Worm (Caenorhabditis elegans) whole organism, L4 larva: ENCODE measurements around the gene msp-64.

ENCODE experiments used
- R02D3.7 ChIP-seq: fragments of 150-350 bp; sonication (generic microtip); optimal IDR thresholded peaks from 3 replicates; lab custom pipeline; 2014; ENCODE audit warnings: missing biosample characterization, missing genetic modification characterization
- T20F7.1 ChIP-seq: fragments of 200-800 bp; sonication (Bioruptor generic); optimal IDR thresholded peaks from 2 replicates; lab custom pipeline; 2018; ENCODE audit warnings: mild to moderate bottlenecking, missing genetic modification characterization, missing compliant biosample characterization
- T26A8.4 ChIP-seq: fragments of 200-800 bp; sonication (Bioruptor generic); IDR thresholded peaks from 2 replicates; pipeline ENCODE4 v1.3.6; 2022; ENCODE audit warnings: missing genetic modification characterization, missing compliant biosample characterization
- Y48G9A.11 ChIP-seq: fragments of 200-800 bp; sonication (Bioruptor generic); IDR thresholded peaks from 2 replicates; pipeline ENCODE4 v1.3.6; 2022; ENCODE audit warnings: missing genetic modification reagents, missing genetic modification characterization, missing compliant biosample characterization
- aha-1 ChIP-seq: fragments of 150-350 bp; peaks from one replicate; lab custom pipeline; 2014; ENCODE audit warnings: missing biosample characterization, missing genetic modification characterization
- ama-1 ChIP-seq: fragments of 150-350 bp; optimal IDR thresholded peaks from 2 replicates; lab custom pipeline; 2014; ENCODE audit warnings: inconsistent platforms, mixed read lengths
- ceh-32 ChIP-seq: sonication (generic microtip); optimal IDR thresholded peaks from 2 replicates; lab custom pipeline; 2016; ENCODE audit warnings: mild to moderate bottlenecking, missing genetic modification characterization, missing compliant biosample characterization; ENCODE audit not compliant: poor library complexity
- ceh-44 ChIP-seq: fragments of 200-800 bp; sonication (Bioruptor generic); IDR thresholded peaks from 2 replicates; pipeline ENCODE4 v1.3.6; 2022; ENCODE audit warnings: missing genetic modification reagents, missing genetic modification characterization, missing compliant biosample characterization
- cey-2 ChIP-seq: sonication (generic microtip); optimal IDR thresholded peaks from 3 replicates; lab custom pipeline; 2017; ENCODE audit warnings: missing genetic modification characterization, mild to moderate bottlenecking, missing compliant biosample characterization, antibody characterized with exemption, borderline replicate concordance; ENCODE audit not compliant: insufficient read depth
- daf-16 ChIP-seq, 3 experiments: sonication (generic microtip); optimal IDR thresholded peaks; 2 replicates each; lab custom pipeline; 2016 to 2017; ENCODE audit warnings: missing genetic modification characterization in 3 of 3, missing genetic modification reagents in 3 of 3, mild to moderate bottlenecking in 2 of 3, missing compliant biosample characterization in 2 of 3, missing biosample characterization in 1 of 3, moderate library complexity in 1 of 3
- dpl-1 ChIP-seq: fragments of 150-350 bp; optimal IDR thresholded peaks from 2 replicates; lab custom pipeline; 2014; ENCODE audit warnings: missing biosample characterization, missing genetic modification reagents, missing genetic modification characterization
- dve-1 ChIP-seq: sonication (generic microtip); optimal IDR thresholded peaks from 2 replicates; lab custom pipeline; 2017; ENCODE audit warnings: antibody characterized with exemption, mild to moderate bottlenecking, missing genetic modification characterization, missing compliant biosample characterization; ENCODE audit not compliant: insufficient read depth
- egl-27 ChIP-seq: sonication (generic microtip); optimal IDR thresholded peaks from 3 replicates; lab custom pipeline; 2017; ENCODE audit warnings: missing biosample characterization, missing genetic modification reagents, missing genetic modification characterization
- hif-1 ChIP-seq, 2 experiments: sonication (generic microtip); optimal IDR thresholded peaks; 2 replicates each; lab custom pipeline; 2016 to 2017; ENCODE audit warnings: missing compliant biosample characterization in 2 of 2, missing genetic modification characterization in 2 of 2, missing genetic modification reagents in 2 of 2, missing genotype in 2 of 2, mild to moderate bottlenecking in 1 of 2
- hlh-30 ChIP-seq: sonication (generic microtip); optimal IDR thresholded peaks from 2 replicates; lab custom pipeline; 2017; ENCODE audit warnings: antibody characterized with exemption, mild to moderate bottlenecking, missing genetic modification characterization, missing compliant biosample characterization; ENCODE audit not compliant: insufficient read depth
- lin-1 ChIP-seq: fragments of 200-800 bp; sonication (Bioruptor generic); IDR thresholded peaks from 2 replicates; pipeline ENCODE4 v1.3.6; 2022; ENCODE audit warnings: missing genetic modification reagents, missing genetic modification characterization, missing compliant biosample characterization
- lin-13 ChIP-seq: fragments of 150-350 bp; optimal IDR thresholded peaks from 2 replicates; lab custom pipeline; 2014; ENCODE audit warnings: missing biosample characterization, missing genetic modification reagents, missing genetic modification characterization
- lsy-2 ChIP-seq, 2 experiments: fragments of 150-350 bp in 1 of 2; sonication (generic microtip) in 1 of 2; optimal IDR thresholded peaks; 2 replicates each; lab custom pipeline; 2014 to 2017; ENCODE audit warnings: missing biosample characterization in 2 of 2, missing genetic modification characterization in 2 of 2
- mep-1 ChIP-seq: fragments of 150-350 bp; sonication (generic microtip); optimal IDR thresholded peaks from 3 replicates; lab custom pipeline; 2014; ENCODE audit warnings: missing biosample characterization, missing genetic modification characterization
- mes-2 ChIP-seq: sonication (generic microtip); optimal IDR thresholded peaks from 2 replicates; lab custom pipeline; 2016; ENCODE audit warnings: missing genotype, mild to moderate bottlenecking, missing genetic modification characterization, missing compliant biosample characterization; ENCODE audit not compliant: poor library complexity, severe bottlenecking
- nhr-11 ChIP-seq: fragments of 150-350 bp; optimal IDR thresholded peaks from 2 replicates; lab custom pipeline; 2014; ENCODE audit warnings: missing biosample characterization, missing genetic modification characterization
- nhr-41 ChIP-seq: fragments of 200-800 bp; sonication (Bioruptor generic); IDR thresholded peaks from 2 replicates; pipeline ENCODE4 v1.3.6; 2022; ENCODE audit warnings: missing genetic modification reagents, missing genetic modification characterization, missing compliant biosample characterization
- nhr-48 ChIP-seq: sonication (generic microtip); optimal IDR thresholded peaks from 2 replicates; lab custom pipeline; 2016; ENCODE audit warnings: mild to moderate bottlenecking, missing genetic modification characterization, missing compliant biosample characterization
- nhr-6 ChIP-seq: fragments of 150-350 bp; optimal IDR thresholded peaks from 2 replicates; lab custom pipeline; 2014; ENCODE audit warnings: missing biosample characterization, missing genetic modification characterization
- pha-4 ChIP-seq, 2 experiments: fragments of 150-350 bp in 1 of 2; fragments of 200-800 bp in 1 of 2; sonication (Bioruptor generic) in 1 of 2; IDR thresholded peaks in 1 of 2; optimal IDR thresholded peaks in 1 of 2; 2 replicates each; pipeline versions ENCODE4 v1.3.6 to Lab custom; 2014 to 2022; ENCODE audit warnings: missing genetic modification characterization in 2 of 2, missing genetic modification reagents in 2 of 2, missing biosample characterization in 1 of 2, missing compliant biosample characterization in 1 of 2
- tag-97 ChIP-seq: fragments of 200-800 bp; sonication (Bioruptor generic); IDR thresholded peaks from 2 replicates; pipeline ENCODE4 v1.3.6; 2022; ENCODE audit warnings: missing genetic modification characterization, missing compliant biosample characterization
- unc-130 ChIP-seq: sonication (generic microtip); optimal IDR thresholded peaks from 2 replicates; lab custom pipeline; 2016; ENCODE audit warnings: missing genetic modification reagents, missing genetic modification characterization, missing compliant biosample characterization
- unc-62 ChIP-seq, 3 experiments: fragments of 150-350 bp in 1 of 3; sonication (generic microtip); optimal IDR thresholded peaks in 2 of 3; peaks in 1 of 3; 1 replicate in 1 of 3; 2 replicates in 2 of 3; lab custom pipeline; 2014 to 2017; ENCODE audit warnings: missing biosample characterization in 3 of 3, missing genetic modification characterization in 3 of 3, missing genetic modification reagents in 3 of 3, missing genotype in 1 of 3
- vab-7 ChIP-seq: fragments of 200-800 bp; sonication (Bioruptor generic); IDR thresholded peaks from 2 replicates; pipeline ENCODE4 v1.3.6; 2022; ENCODE audit warnings: missing genetic modification reagents, missing genetic modification characterization, missing compliant biosample characterization
- zip-11 ChIP-seq: fragments of 200-800 bp; sonication (Bioruptor generic); IDR thresholded peaks from 2 replicates; pipeline ENCODE4 v1.3.6; 2022; ENCODE audit warnings: missing genetic modification characterization, missing compliant biosample characterization

Gene msp-64

DNA sequence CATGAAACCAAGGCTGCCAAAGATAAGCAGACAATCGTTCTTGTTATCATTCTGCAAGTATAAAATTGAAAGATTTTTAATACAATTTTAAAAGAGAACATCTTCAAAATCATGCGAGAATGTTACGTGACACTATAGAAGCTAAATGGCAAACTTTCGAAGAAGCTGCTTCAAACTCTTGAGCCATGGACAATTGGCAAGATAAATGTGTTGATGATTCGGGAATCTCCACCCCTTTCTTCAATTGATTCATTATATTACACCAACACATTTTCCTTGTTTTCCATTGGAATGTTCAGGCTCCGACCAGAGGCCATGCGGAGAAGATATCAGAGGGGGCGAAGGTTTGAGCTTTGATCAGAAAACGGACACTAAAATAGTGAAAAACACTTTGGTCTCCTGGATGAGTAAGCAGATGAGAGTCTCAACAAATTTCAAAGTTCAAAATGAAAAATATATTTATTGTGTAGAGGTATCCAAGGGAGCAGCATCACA, 31.0 kb upstream of the msp-64 start, which contains the start of gene lec-5:
lec-5 (minus strand) TSS at position 51 of the 495 bp plus-strand sequence.
- TF ChIP-seq lin-13 (GFP tag; lab: Kevin White, UChicago) = no peak
- no peak for TF ChIP-seq nhr-41
- peak in 1 of 2 experiments; percentile 94 for TF ChIP-seq daf-16 (GFP tag; optimal IDR thresholded peaks at IDR 0.05; lab: Kevin White, UChicago)
- TF ChIP-seq daf-16 (tag; optimal IDR thresholded peaks at IDR 0.05; lab: Kevin White, UChicago) = no peak
- TF ChIP-seq nhr-11 (tag; lab: Kevin White, UChicago) = peak; percentile 34
- no peak for TF ChIP-seq zip-11

DNA sequence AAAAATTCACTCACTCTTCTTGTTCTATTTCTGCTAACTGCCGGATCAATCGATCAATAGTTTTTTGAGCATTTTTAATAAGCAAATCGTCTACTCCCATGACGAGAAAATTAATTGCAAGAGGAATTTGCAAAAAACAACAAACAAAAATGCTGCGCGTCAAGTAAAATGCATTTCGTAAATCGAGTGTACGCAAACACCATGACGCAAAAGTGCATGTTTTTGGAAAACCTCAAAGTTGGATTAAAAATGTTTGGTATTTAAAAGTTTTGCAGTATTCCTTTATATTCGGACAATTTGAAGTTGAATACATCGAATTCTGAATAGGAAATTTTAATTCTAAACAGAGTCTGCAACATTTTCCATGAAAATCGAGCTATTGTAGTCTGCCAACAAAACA, 29.1 kb upstream of the msp-64 start, which contains the start of gene ZK1248.19:
ZK1248.19 (minus strand) TSS at position 188 of the 400 bp plus-strand sequence.
- TF ChIP-seq lin-1 = no peak
- no peak for TF ChIP-seq nhr-11 (tag; lab: Kevin White, UChicago)
- TF ChIP-seq dpl-1 (GFP tag; lab: Kevin White, UChicago) = peak; percentile 12
- TF ChIP-seq Y48G9A.11 (GFP tag; lab: Robert Waterston, UW) = no peak
- TF ChIP-seq R02D3.7 = peak; percentile 88
- TF ChIP-seq ama-1 (lab: Kevin White, UChicago) = no peak
- peak in 1 of 2 experiments; percentile 54 for TF ChIP-seq lsy-2 (tag; optimal IDR thresholded peaks at IDR 0.05; lab: Kevin White, UChicago)
- TF ChIP-seq mes-2 = peak; percentile 57
- TF ChIP-seq daf-16 (GFP tag; optimal IDR thresholded peaks at IDR 0.05; lab: Kevin White, UChicago) = no peak
- TF ChIP-seq daf-16 (tag; optimal IDR thresholded peaks at IDR 0.05; lab: Kevin White, UChicago) = peak; percentile 24
- no peak for TF ChIP-seq cey-2 (tag; lab: Kevin White, UChicago)

DNA sequence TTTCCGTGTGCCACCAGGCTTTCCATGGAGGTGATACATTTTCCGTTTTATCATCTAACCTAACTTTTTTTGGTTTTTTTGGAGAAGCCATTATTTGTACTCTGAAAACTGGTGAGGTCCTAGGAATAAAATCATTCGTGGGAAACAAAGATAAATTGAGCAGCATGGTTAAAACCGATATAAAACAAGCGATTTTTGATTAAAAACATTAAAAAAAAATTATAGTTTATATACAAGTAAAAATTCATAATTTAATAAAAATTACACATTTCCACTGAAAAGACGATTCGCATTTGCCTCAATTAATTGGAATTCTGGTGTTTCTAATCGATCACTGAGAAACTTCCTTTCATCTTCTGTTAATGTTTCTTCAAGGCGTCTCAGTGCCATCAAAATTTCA, 28.3 kb upstream of the msp-64 start, which contains the start of gene ZK1248.15:
ZK1248.15 (minus strand) TSS at position 101 of the 400 bp plus-strand sequence.
- TF ChIP-seq ceh-32 (tag; lab: Kevin White, UChicago) (no peak), R02D3.7 (no peak), nhr-48 (no peak), ceh-44 (GFP tag; lab: Robert Waterston, UW) (no peak), unc-62 (GFP tag; optimal IDR thresholded peaks at IDR 0.05 in 1 of 2; lab: Kevin White, UChicago) (peak in 1 of 2 experiments; percentile 86), unc-62 (tag; optimal IDR thresholded peaks at IDR 0.05; lab: Kevin White, UChicago) (no peak)

DNA sequence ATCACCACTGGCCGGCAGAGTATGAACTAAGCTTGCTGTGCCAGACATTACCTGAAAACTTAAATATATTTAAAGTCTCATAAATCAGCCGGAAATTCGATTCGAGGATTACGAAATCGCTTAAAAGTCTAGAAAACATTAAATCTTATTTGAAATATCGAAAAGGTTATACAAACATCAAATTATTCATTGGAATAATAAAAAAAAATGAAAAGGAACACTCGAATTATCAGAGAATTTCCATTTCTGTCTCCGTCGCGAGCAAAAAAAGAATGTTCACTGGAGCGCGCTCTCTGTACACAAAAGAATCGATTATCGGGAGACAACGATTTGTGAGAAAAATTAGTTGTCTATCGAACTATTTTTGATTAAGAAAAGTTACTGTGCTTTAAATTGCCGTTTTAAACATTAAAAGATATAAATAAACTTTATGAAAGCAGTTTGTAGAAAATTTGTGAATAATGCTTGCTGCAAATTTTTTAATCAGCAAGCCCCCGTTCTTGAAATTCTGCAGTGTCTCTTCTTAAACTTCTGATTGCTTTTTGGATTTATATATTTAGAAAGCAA, 26.1 kb upstream of the msp-64 start, which contains the start of gene fzo-1:
fzo-1 (minus strand) TSS at position 51 of the 567 bp plus-strand sequence.
- peak; percentile 8 for TF ChIP-seq dve-1 (tag; lab: Kevin White, UChicago)
- no peak for TF ChIP-seq tag-97 (GFP tag; lab: Robert Waterston, UW)
- TF ChIP-seq mes-2 = peak; percentile 62
- peak in 1 of 2 experiments; percentile 48 for TF ChIP-seq lsy-2 (tag; optimal IDR thresholded peaks at IDR 0.05; lab: Kevin White, UChicago)
- TF ChIP-seq hlh-30 (tag; lab: Kevin White, UChicago) = peak; percentile 36
- TF ChIP-seq T26A8.4 (GFP tag; lab: Robert Waterston, UW) = no peak
- TF ChIP-seq mep-1 (tag; lab: Kevin White, UChicago) = peak; percentile 19
- peak; percentile 25; the same call in 1 of the 2 replicates for TF ChIP-seq pha-4 (GFP tag; IDR thresholded peaks at IDR 0.05; lab: Robert Waterston, UW)
- TF ChIP-seq pha-4 (tag; optimal IDR thresholded peaks at IDR 0.05; lab: Kevin White, UChicago) = no peak
- peak; percentile 22 for TF ChIP-seq aha-1 (tag; lab: Kevin White, UChicago)
- peak in 1 of 2 experiments; percentile 77 for TF ChIP-seq hif-1 (tag; optimal IDR thresholded peaks at IDR 0.05; lab: Kevin White, UChicago)
- TF ChIP-seq egl-27 (tag; lab: Kevin White, UChicago) = no peak
- peak; percentile 64 for TF ChIP-seq T20F7.1 (GFP tag; lab: Kevin White, UChicago)
- TF ChIP-seq dpl-1 (GFP tag; lab: Kevin White, UChicago) = peak; percentile 16
- peak; percentile 57 for TF ChIP-seq nhr-6
- peak; percentile 41 for TF ChIP-seq unc-130 (GFP tag; lab: Kevin White, UChicago)
- no peak for TF ChIP-seq vab-7 (GFP tag; lab: Robert Waterston, UW)
- no peak for TF ChIP-seq ceh-32 (tag; lab: Kevin White, UChicago)
